Worm (Caenorhabditis elegans) whole organism, early embryonic: ENCODE data around the gene srw-66.

Experiments
- B0310.2 ChIP-seq: sonication (generic microtip); optimal IDR thresholded peaks from 2 replicates; lab custom pipeline; 2016; ENCODE audit warnings: mild to moderate bottlenecking, missing genetic modification characterization, missing compliant biosample characterization
- F13C5.2 ChIP-seq: sonication (generic microtip); optimal IDR thresholded peaks from 2 replicates; lab custom pipeline; 2017; ENCODE audit warnings: mild to moderate bottlenecking, missing genetic modification characterization, inconsistent platforms, missing compliant biosample characterization
- aly-1 ChIP-seq: sonication (generic microtip); optimal IDR thresholded peaks from 2 replicates; lab custom pipeline; 2016; ENCODE audit warnings: missing genetic modification characterization, missing compliant biosample characterization
- ama-1 ChIP-seq: fragments of 150-350 bp; optimal IDR thresholded peaks from 2 replicates; lab custom pipeline; 2014
- ceh-13 ChIP-seq: fragments of 200-800 bp; sonication (Bioruptor generic); optimal IDR thresholded peaks from 2 replicates; lab custom pipeline; 2018; ENCODE audit warnings: mild to moderate bottlenecking, missing genetic modification characterization, missing compliant biosample characterization
- ceh-36 ChIP-seq: sonication (generic microtip); optimal IDR thresholded peaks from 2 replicates; lab custom pipeline; 2016; ENCODE audit warnings: missing genetic modification characterization, inconsistent platforms, missing compliant biosample characterization
- ets-7 ChIP-seq: sonication (generic microtip); optimal IDR thresholded peaks from 2 replicates; lab custom pipeline; 2016; ENCODE audit warnings: missing genotype, missing genetic modification characterization, missing compliant biosample characterization
- flt-1 ChIP-seq: fragments of 200-800 bp; sonication (Bioruptor generic); IDR thresholded peaks from 2 replicates; pipeline ENCODE4 v1.3.6; 2022; ENCODE audit warnings: missing genetic modification characterization, missing compliant biosample characterization
- hmbx-1 ChIP-seq: sonication (generic microtip); optimal IDR thresholded peaks from 2 replicates; lab custom pipeline; 2016; ENCODE audit warnings: mild to moderate bottlenecking, missing genetic modification characterization, missing compliant biosample characterization
- hmg-4 ChIP-seq: fragments of 200-800 bp; sonication (Bioruptor generic); optimal IDR thresholded peaks from 2 replicates; lab custom pipeline; 2018; ENCODE audit warnings: mild to moderate bottlenecking, missing genetic modification characterization, missing compliant biosample characterization
- hnd-1 ChIP-seq: sonication (generic microtip); optimal IDR thresholded peaks from 2 replicates; lab custom pipeline; 2016; ENCODE audit warnings: missing genetic modification characterization, missing compliant biosample characterization
- pes-1 ChIP-seq: fragments of 200-800 bp; sonication (Bioruptor generic); IDR thresholded peaks from 2 replicates; pipeline ENCODE4 v1.3.6; 2022; ENCODE audit warnings: missing genetic modification reagents, missing genetic modification characterization, missing compliant biosample characterization
- scrt-1 ChIP-seq: fragments of 200-800 bp; sonication (Bioruptor generic); IDR thresholded peaks from 2 replicates; pipeline ENCODE4 v1.3.6; 2022; ENCODE audit warnings: missing genetic modification characterization, missing compliant biosample characterization
- sea-1 ChIP-seq: fragments of 200-800 bp; sonication (Bioruptor generic); conservative IDR thresholded peaks from 2 replicates; pipeline ENCODE4 v1.3.6; 2022; ENCODE audit warnings: missing genetic modification characterization, missing compliant biosample characterization
- tbx-11 ChIP-seq: fragments of 200-800 bp; sonication (Bioruptor generic); IDR thresholded peaks from 2 replicates; pipeline ENCODE4 v1.3.6; 2022; ENCODE audit warnings: missing genetic modification characterization, missing compliant biosample characterization
- tbx-37 ChIP-seq: fragments of 200-800 bp; sonication (Bioruptor generic); conservative IDR thresholded peaks from 2 replicates; pipeline ENCODE4 v1.3.6; 2022; ENCODE audit warnings: missing genetic modification reagents, missing genetic modification characterization, missing compliant biosample characterization
- tra-4 ChIP-seq: sonication (generic microtip); optimal IDR thresholded peaks from 2 replicates; lab custom pipeline; 2017; ENCODE audit warnings: missing genetic modification characterization, missing compliant biosample characterization

The srw-66 gene

DNA sequence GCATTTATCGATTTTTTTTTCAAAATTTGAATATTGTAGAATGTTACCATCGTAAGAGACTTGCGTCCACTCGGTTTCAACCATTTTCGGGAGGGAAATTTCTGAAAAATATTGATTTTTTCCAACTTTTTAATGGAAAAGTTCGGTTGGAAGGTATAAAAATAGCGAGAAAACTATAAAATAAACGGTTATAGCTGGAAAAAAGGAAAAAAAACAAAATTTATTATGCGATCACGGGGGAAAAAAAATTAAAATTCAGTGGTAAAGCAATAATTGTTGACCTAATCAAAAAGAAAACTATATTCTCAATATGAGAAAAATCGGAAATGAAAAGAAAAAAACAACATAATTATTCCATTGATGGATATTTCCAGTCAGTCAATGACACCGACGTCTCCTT is 34.3 kb upstream of the srw-66 start, which contains the start of gene emc-2:
Gene emc-2, minus strand, starts transcription at position 101 of the 400 bp plus-strand sequence.
- no peak for TF ChIP-seq ama-1 (lab: Kevin White, UChicago)
- TF ChIP-seq F13C5.2 (tag; lab: Kevin White, UChicago) = no peak
- TF ChIP-seq B0310.2 = no peak
- no peak for TF ChIP-seq hmg-4 (GFP tag; lab: Kevin White, UChicago)
- TF ChIP-seq sea-1 (GFP tag; lab: Robert Waterston, UW) = no peak
- no peak for TF ChIP-seq aly-1 (tag; lab: Kevin White, UChicago)
- TF ChIP-seq ets-7 = no peak
- no peak for TF ChIP-seq pes-1 (GFP tag; lab: Robert Waterston, UW)
- TF ChIP-seq tbx-37 (GFP tag; lab: Robert Waterston, UW) = no peak
- no peak for TF ChIP-seq hnd-1 (tag; lab: Kevin White, UChicago)
- no peak for TF ChIP-seq ceh-13
- no peak for TF ChIP-seq scrt-1
- TF ChIP-seq flt-1 = no peak
- TF ChIP-seq tbx-11 (GFP tag; lab: Robert Waterston, UW) = no peak
- TF ChIP-seq ceh-36 (tag; lab: Kevin White, UChicago) = no peak
- TF ChIP-seq tra-4 (tag; lab: Kevin White, UChicago) = no peak

DNA sequence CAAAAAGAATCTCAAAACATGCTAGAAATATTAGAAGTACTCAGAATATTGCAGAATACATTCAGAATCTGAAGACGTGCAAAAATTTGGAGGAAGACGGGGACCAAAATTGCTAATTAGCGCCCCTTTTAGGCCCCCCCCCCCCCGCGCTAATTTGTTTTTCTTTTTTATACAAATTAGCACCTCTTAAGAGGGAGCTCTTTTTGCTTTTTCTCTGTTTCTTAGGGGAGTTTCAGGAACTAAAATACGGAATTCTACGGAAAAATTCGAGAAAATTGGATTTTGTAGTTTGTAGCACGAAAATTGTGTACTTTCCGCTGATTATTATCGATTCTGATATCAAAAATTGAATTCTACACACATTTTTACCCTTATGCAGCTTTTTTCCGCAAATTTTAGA is 29.8 kb upstream of the srw-66 start, which contains the start of gene glb-31:
Gene glb-31, minus strand, starts transcription at position 101 of the 400 bp plus-strand sequence.
- TF ChIP-seq aly-1 (tag; lab: Kevin White, UChicago) = no peak
- no peak for TF ChIP-seq F13C5.2 (tag; lab: Kevin White, UChicago)

DNA sequence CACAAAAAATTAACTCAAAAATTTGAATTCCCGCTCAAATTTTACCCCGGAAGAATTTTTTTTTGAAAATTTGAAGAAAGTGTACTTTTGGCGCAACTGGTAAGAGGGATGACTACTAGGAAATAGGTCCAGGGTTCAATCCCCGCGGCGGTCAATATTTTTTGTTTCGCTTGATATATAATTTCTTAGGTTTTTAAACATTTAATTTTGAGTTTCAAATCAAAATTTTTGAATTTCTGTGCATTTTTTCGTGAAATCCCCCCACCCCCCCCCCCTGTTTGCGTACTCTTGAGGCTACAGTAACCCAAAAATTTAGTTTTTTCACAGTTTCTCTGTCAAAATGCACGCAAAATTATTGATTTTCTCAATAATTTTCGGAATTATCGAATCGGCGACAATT is 26.5 kb upstream of the srw-66 start, which contains the start of gene Y57G7A.1:
Gene Y57G7A.1, plus strand, starts transcription at position 301 of the 400 bp plus-strand sequence.
- TF ChIP-seq ceh-13 = no peak
- no peak for TF ChIP-seq flt-1
- TF ChIP-seq hmbx-1 (tag; lab: Kevin White, UChicago) = no peak
- TF ChIP-seq tbx-11 (GFP tag; lab: Robert Waterston, UW) = no peak
- TF ChIP-seq sea-1 (GFP tag; lab: Robert Waterston, UW) = no peak
- TF ChIP-seq hnd-1 (tag; lab: Kevin White, UChicago) = no peak
- no peak for TF ChIP-seq B0310.2
- no peak for TF ChIP-seq F13C5.2 (tag; lab: Kevin White, UChicago)
- TF ChIP-seq ceh-36 (tag; lab: Kevin White, UChicago) = no peak
- TF ChIP-seq pes-1 (GFP tag; lab: Robert Waterston, UW) = no peak
- no peak for TF ChIP-seq tra-4 (tag; lab: Kevin White, UChicago)
- no peak for TF ChIP-seq ama-1 (lab: Kevin White, UChicago)
- TF ChIP-seq hmg-4 (GFP tag; lab: Kevin White, UChicago) = no peak
- no peak for TF ChIP-seq aly-1 (tag; lab: Kevin White, UChicago)

DNA sequence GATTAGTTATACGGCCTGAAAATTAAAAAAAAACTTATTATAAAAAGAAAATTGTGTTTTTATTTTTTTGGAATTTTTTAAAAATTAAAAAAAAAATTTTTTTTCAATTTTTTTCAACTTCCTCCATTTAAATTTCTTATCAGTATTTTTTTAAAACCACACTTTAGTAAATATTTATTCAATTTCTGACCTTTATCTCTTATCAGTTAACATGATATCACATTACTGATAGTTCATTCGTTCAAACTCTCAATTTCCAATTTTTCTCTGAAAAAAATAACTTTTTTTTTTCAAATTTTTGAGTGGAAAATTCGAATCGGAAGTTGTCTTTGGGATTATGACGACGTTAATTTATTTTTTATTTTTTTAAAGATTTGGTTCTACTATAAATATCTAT is 26.0 kb upstream of the srw-66 start:
- TF ChIP-seq hmg-4 (GFP tag; lab: Kevin White, UChicago) = no peak
- TF ChIP-seq F13C5.2 (tag; lab: Kevin White, UChicago) = no peak
- no peak for TF ChIP-seq sea-1 (GFP tag; lab: Robert Waterston, UW)
- no peak for TF ChIP-seq tra-4 (tag; lab: Kevin White, UChicago)

DNA sequence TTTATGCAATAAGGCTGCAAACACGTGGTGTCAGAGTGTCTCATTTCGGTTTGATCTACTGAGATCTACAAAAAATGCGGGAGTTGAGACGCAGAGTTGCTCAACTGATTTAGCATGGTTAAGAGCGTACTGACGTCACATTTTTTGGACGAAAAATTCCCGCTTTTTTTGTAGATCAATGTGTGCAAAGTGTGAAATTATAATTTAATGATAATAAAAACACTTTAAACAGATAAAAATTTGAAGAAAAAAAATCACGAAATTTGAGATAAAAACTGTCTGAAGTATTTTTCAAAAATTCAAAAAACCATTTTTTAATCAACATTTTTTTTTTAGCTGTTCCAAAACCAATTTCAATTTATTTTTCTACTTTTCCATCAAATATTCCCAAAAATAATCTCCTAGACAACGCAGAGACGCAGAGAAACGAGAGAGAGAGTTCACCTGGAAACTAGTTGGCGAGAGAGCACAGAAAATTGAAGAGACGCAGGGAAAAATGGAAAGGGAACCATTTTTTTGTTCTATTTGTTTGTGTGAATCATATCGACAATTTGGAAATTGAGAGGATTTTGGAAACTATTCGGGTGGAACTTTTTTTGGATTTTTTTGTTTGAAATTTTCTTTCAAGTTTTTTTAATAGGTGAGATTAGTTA is 25.5 kb upstream of the srw-66 start:
- TF ChIP-seq tbx-37 (GFP tag; lab: Robert Waterston, UW) (no peak), flt-1 (no peak), F13C5.2 (tag; lab: Kevin White, UChicago) (no peak)

DNA sequence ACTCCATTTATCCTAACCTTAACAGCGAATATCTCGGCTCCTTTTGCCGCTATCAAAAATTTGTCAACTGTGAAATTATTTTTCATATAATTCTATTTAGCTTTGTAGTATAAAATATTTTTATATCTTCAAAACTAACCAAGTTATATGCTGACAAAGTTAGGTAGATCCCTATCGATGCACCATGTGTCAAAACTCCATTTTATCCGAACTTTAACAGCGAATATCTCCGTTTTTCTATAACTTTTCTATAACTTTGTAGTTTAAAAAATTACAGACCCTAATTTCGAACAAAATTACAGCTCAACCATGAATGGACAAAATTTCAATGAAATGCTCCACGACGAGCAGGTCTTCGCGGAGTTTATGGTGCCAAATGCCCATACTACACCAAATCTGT is 24.1 kb upstream of the srw-66 start, which contains the start of gene Y57G7A.2:
Gene Y57G7A.2, plus strand, starts transcription at position 301 of the 400 bp plus-strand sequence.
- TF ChIP-seq aly-1 (tag; lab: Kevin White, UChicago) (no peak), tbx-11 (GFP tag; lab: Robert Waterston, UW) (no peak), ets-7 (no peak), ceh-36 (tag; lab: Kevin White, UChicago) (no peak), ama-1 (lab: Kevin White, UChicago) (no peak), pes-1 (GFP tag; lab: Robert Waterston, UW) (no peak), F13C5.2 (tag; lab: Kevin White, UChicago) (no peak), flt-1 (no peak), tbx-37 (GFP tag; lab: Robert Waterston, UW) (no peak), B0310.2 (no peak), scrt-1 (no peak), hmg-4 (GFP tag; lab: Kevin White, UChicago) (no peak), ceh-13 (no peak), tra-4 (tag; lab: Kevin White, UChicago) (no peak)

DNA sequence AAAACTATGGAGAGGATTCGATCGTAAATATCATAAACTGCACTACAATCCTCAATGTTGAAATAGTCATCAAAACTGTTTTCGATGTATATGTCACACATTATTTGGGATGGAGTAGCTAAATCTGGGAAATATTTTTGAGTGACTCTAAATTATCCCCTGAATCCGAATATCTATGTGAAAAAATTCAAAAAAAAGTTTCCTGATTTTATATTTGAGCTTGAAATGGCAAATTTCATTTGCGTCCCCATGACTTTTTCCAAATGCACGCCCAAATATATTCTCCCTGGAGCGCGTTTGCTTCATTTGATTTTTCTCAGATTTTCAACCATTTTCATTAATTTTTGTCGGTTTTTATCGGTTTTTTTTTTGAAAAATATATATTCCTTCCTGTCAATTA is 21.4 kb upstream of the srw-66 start, which contains the start of gene srz-64:
Gene srz-64, minus strand, starts transcription at position 101 of the 400 bp plus-strand sequence.
- TF ChIP-seq B0310.2 = no peak
- no peak for TF ChIP-seq hmbx-1 (tag; lab: Kevin White, UChicago)
- no peak for TF ChIP-seq ceh-13
- TF ChIP-seq tbx-11 (GFP tag; lab: Robert Waterston, UW) = no peak
- no peak for TF ChIP-seq ets-7
- TF ChIP-seq tbx-37 (GFP tag; lab: Robert Waterston, UW) = no peak
- no peak for TF ChIP-seq pes-1 (GFP tag; lab: Robert Waterston, UW)
- no peak for TF ChIP-seq hmg-4 (GFP tag; lab: Kevin White, UChicago)
- TF ChIP-seq ceh-36 (tag; lab: Kevin White, UChicago) = no peak
- TF ChIP-seq tra-4 (tag; lab: Kevin White, UChicago) = no peak
- no peak for TF ChIP-seq flt-1
- no peak for TF ChIP-seq hnd-1 (tag; lab: Kevin White, UChicago)
- TF ChIP-seq aly-1 (tag; lab: Kevin White, UChicago) = no peak
- no peak for TF ChIP-seq scrt-1
- no peak for TF ChIP-seq sea-1 (GFP tag; lab: Robert Waterston, UW)
- TF ChIP-seq ama-1 (lab: Kevin White, UChicago) = no peak
- no peak for TF ChIP-seq F13C5.2 (tag; lab: Kevin White, UChicago)
